Fruit fly (Drosophila melanogaster) whole organism, embryonic: ENCODE results near the gene dgt1.

Experiments
- Antp ChIP-seq: fragments of 200-800 bp; sonication (Bioruptor generic); optimal IDR thresholded peaks from 3 replicates; lab custom pipeline; 2016; ENCODE audit warnings: missing biosample characterization, missing genetic modification characterization
- Awh ChIP-seq: fragments of 200-800 bp; sonication (Bioruptor generic); IDR thresholded peaks from 2 replicates; pipeline ENCODE4, ENCODE4 v1.3.6; 2022; ENCODE audit warnings: missing biosample characterization, missing genetic modification characterization
- CG10543 ChIP-seq: fragments of 200-800 bp; sonication (Bioruptor generic); optimal IDR thresholded peaks from 3 replicates; lab custom pipeline; 2017; ENCODE audit warnings: missing biosample characterization, mild to moderate bottlenecking, missing genetic modification characterization, moderate library complexity
- CG10979 ChIP-seq: fragments of 200-800 bp; sonication (Bioruptor generic); optimal IDR thresholded peaks from 2 replicates; lab custom pipeline; 2018; ENCODE audit warnings: missing biosample characterization, mild to moderate bottlenecking, missing genetic modification characterization, moderate library complexity
- CG12104 ChIP-seq: fragments of 200-800 bp; sonication (Bioruptor generic); optimal IDR thresholded peaks from 3 replicates; lab custom pipeline; 2016; ENCODE audit warnings: missing biosample characterization, missing genetic modification characterization
- CG13775 ChIP-seq: fragments of 200-800 bp; sonication (Bioruptor generic); optimal IDR thresholded peaks from 3 replicates; lab custom pipeline; 2017; ENCODE audit warnings: missing biosample characterization, mild to moderate bottlenecking, missing genetic modification characterization
- CG15514 ChIP-seq: fragments of 200-800 bp; sonication (Bioruptor generic); optimal IDR thresholded peaks from 3 replicates; lab custom pipeline; 2017; ENCODE audit warnings: missing biosample characterization, missing genetic modification characterization, mild to moderate bottlenecking, moderate library complexity, missing genetic modification reagents
- CG16813 ChIP-seq: fragments of 200-800 bp; sonication (Bioruptor generic); IDR thresholded peaks from 3 replicates; pipeline ENCODE4 v1.3.6; 2022; ENCODE audit warnings: missing biosample characterization, missing genetic modification characterization; ENCODE audit not compliant: partially characterized antibody
- CG18619 ChIP-seq: fragments of 200-800 bp; sonication (Bioruptor generic); optimal IDR thresholded peaks from 3 replicates; lab custom pipeline; 2017; ENCODE audit warnings: missing biosample characterization, mild to moderate bottlenecking, missing genetic modification characterization
- CG2116 ChIP-seq: fragments of 200-800 bp; sonication (Bioruptor generic); optimal IDR thresholded peaks from 3 replicates; lab custom pipeline; 2018; ENCODE audit warnings: missing biosample characterization, mild to moderate bottlenecking, missing genetic modification characterization
- CG31365 ChIP-seq: fragments of 200-800 bp; sonication (Bioruptor generic); optimal IDR thresholded peaks from 2 replicates; lab custom pipeline; 2018; ENCODE audit warnings: missing biosample characterization, mild to moderate bottlenecking, missing genetic modification characterization
- CG6654 ChIP-seq: fragments of 200-800 bp; sonication (Bioruptor generic); optimal IDR thresholded peaks from 2 replicates; lab custom pipeline; 2017; ENCODE audit warnings: missing biosample characterization, mild to moderate bottlenecking, missing genetic modification characterization
- CG8924 ChIP-seq: fragments of 200-800 bp; optimal IDR thresholded peaks from 3 replicates; lab custom pipeline; 2019; ENCODE audit warnings: missing biosample characterization, mild to moderate bottlenecking, missing genetic modification characterization, moderate library complexity
- CG9609 ChIP-seq: fragments of 200-800 bp; sonication (Bioruptor generic); optimal IDR thresholded peaks from 3 replicates; lab custom pipeline; 2016; ENCODE audit warnings: missing biosample characterization, missing genetic modification characterization
- CG9797 ChIP-seq: fragments of 200-800 bp; sonication (Bioruptor generic); optimal IDR thresholded peaks from 3 replicates; lab custom pipeline; 2018; ENCODE audit warnings: missing biosample characterization, mild to moderate bottlenecking, missing genetic modification characterization
- CG9876 ChIP-seq: fragments of 200-800 bp; sonication (Bioruptor generic); optimal IDR thresholded peaks from 2 replicates; lab custom pipeline; 2016; ENCODE audit warnings: missing biosample characterization, missing genetic modification characterization
- CTCF ChIP-seq: fragments of 200-800 bp; sonication (Bioruptor generic); optimal IDR thresholded peaks from 2 replicates; lab custom pipeline; 2017; ENCODE audit warnings: missing biosample characterization, mild to moderate bottlenecking, missing genetic modification characterization, moderate library complexity
- D19A ChIP-seq: fragments of 200-800 bp; optimal IDR thresholded peaks from 3 replicates; lab custom pipeline; 2019; ENCODE audit warnings: missing biosample characterization, mild to moderate bottlenecking, missing genetic modification characterization, moderate library complexity
- Dek ChIP-seq: fragments of 200-800 bp; sonication (Bioruptor generic); optimal IDR thresholded peaks from 3 replicates; lab custom pipeline; 2019; ENCODE audit warnings: missing biosample characterization, mild to moderate bottlenecking, missing genetic modification characterization, moderate library complexity
- ERR ChIP-seq: fragments of 200-800 bp; sonication (Bioruptor generic); optimal IDR thresholded peaks from 2 replicates; lab custom pipeline; 2016; ENCODE audit warnings: missing biosample characterization, missing genetic modification characterization
- Eip74EF ChIP-seq, 2 experiments: fragments of 200-800 bp in 1 of 2; fragments of >200 bp in 1 of 2; sonication (Bioruptor generic) in 1 of 2; optimal IDR thresholded peaks; 2 replicates each; lab custom pipeline; 2017 to 2019; ENCODE audit warnings: missing biosample characterization in 2 of 2, missing genetic modification characterization in 2 of 2, mild to moderate bottlenecking in 1 of 2, moderate library complexity in 1 of 2
- Opbp ChIP-seq: fragments of 200-800 bp; sonication (Bioruptor generic); IDR thresholded peaks from 3 replicates; pipeline ENCODE4 v1.3.6; 2022; ENCODE audit warnings: missing biosample characterization, missing genetic modification characterization; ENCODE audit not compliant: partially characterized antibody
- PHDP ChIP-seq: fragments of 200-800 bp; sonication (Bioruptor generic); optimal IDR thresholded peaks from 3 replicates; lab custom pipeline; 2018; ENCODE audit warnings: missing biosample characterization, mild to moderate bottlenecking, missing genetic modification characterization, moderate library complexity
- Ptx1 ChIP-seq: fragments of 200-800 bp; sonication (Bioruptor generic); IDR thresholded peaks from 2 replicates; pipeline ENCODE4 v1.3.6; 2022; ENCODE audit warnings: missing biosample characterization, missing genetic modification characterization
- Side ChIP-seq: fragments of 200-800 bp; sonication (Bioruptor generic); optimal IDR thresholded peaks from 2 replicates; lab custom pipeline; 2016; ENCODE audit warnings: missing biosample characterization, missing genetic modification characterization
- Tbp ChIP-seq: fragments of >200 bp; optimal IDR thresholded peaks from 2 replicates; lab custom pipeline; 2018; ENCODE audit warnings: missing biosample characterization, missing genetic modification characterization
- az2 ChIP-seq: fragments of 200-800 bp; sonication (Bioruptor generic); optimal IDR thresholded peaks from 3 replicates; lab custom pipeline; 2016; ENCODE audit warnings: missing biosample characterization, missing genetic modification characterization
- bab2 ChIP-seq: fragments of 200-800 bp; sonication (Bioruptor generic); optimal IDR thresholded peaks from 2 replicates; lab custom pipeline; 2016; ENCODE audit warnings: missing biosample characterization, missing genetic modification characterization
- bsh ChIP-seq, 2 experiments: fragments of 200-800 bp; sonication (Bioruptor generic); optimal IDR thresholded peaks; 2 replicates each; lab custom pipeline; 2017 to 2018; ENCODE audit warnings: mild to moderate bottlenecking in 2 of 2, missing biosample characterization in 2 of 2, missing genetic modification characterization in 2 of 2, moderate library complexity in 1 of 2
- chinmo ChIP-seq: fragments of 200-800 bp; sonication (Bioruptor generic); IDR thresholded peaks from 4 replicates; pipeline ENCODE4 v1.3.6; 2022; ENCODE audit warnings: missing biosample characterization, missing genetic modification characterization; ENCODE audit not compliant: partially characterized antibody
- chn ChIP-seq: fragments of 200-800 bp; sonication (Bioruptor generic); optimal IDR thresholded peaks from 2 replicates; lab custom pipeline; 2016; ENCODE audit warnings: missing biosample characterization, missing genetic modification characterization
- ci ChIP-seq: fragments of 200-800 bp; sonication (Bioruptor generic); IDR thresholded peaks from 3 replicates; pipeline ENCODE4 v1.3.6; 2022; ENCODE audit warnings: missing biosample characterization, missing genetic modification characterization
- dati ChIP-seq: fragments of 200-800 bp; sonication (Bioruptor generic); IDR thresholded peaks from 2 replicates; pipeline ENCODE4 v1.3.6; 2022; ENCODE audit warnings: missing biosample characterization, missing genetic modification characterization
- ham ChIP-seq: fragments of 200-800 bp; sonication (Bioruptor generic); IDR thresholded peaks from 2 replicates; pipeline ENCODE4 v1.3.6; 2022; ENCODE audit warnings: missing biosample characterization, missing genetic modification characterization
- kah ChIP-seq: fragments of 200-800 bp; sonication (Bioruptor generic); optimal IDR thresholded peaks from 2 replicates; lab custom pipeline; 2018; ENCODE audit warnings: missing biosample characterization, mild to moderate bottlenecking, missing genetic modification characterization
- ken ChIP-seq: fragments of 200-800 bp; sonication (Bioruptor generic); IDR thresholded peaks from 3 replicates; pipeline ENCODE4 v1.3.6; 2022; ENCODE audit warnings: missing biosample characterization, missing genetic modification characterization
- lab ChIP-seq: fragments of 200-800 bp; sonication (Bioruptor generic); optimal IDR thresholded peaks from 3 replicates; lab custom pipeline; 2017; ENCODE audit warnings: missing biosample characterization, missing genetic modification characterization, mild to moderate bottlenecking, moderate library complexity, missing genetic modification reagents
- nau ChIP-seq: fragments of 200-800 bp; sonication (Bioruptor generic); optimal IDR thresholded peaks from 3 replicates; lab custom pipeline; 2017; ENCODE audit warnings: missing biosample characterization, mild to moderate bottlenecking, missing genetic modification characterization, missing genetic modification reagents
- nerfin-1 ChIP-seq: fragments of 200-800 bp; sonication (Bioruptor generic); optimal IDR thresholded peaks from 3 replicates; lab custom pipeline; 2019; ENCODE audit warnings: missing biosample characterization, mild to moderate bottlenecking, missing genetic modification characterization, moderate library complexity
- nerfin-2 ChIP-seq: fragments of 200-800 bp; sonication (Bioruptor generic); IDR thresholded peaks from 2 replicates; pipeline ENCODE4 v1.3.6; 2022; ENCODE audit warnings: missing biosample characterization, missing genetic modification characterization; ENCODE audit not compliant: partially characterized antibody
- odd ChIP-seq: fragments of 200-800 bp; sonication (Bioruptor generic); optimal IDR thresholded peaks from 2 replicates; lab custom pipeline; 2017; ENCODE audit warnings: missing biosample characterization, mild to moderate bottlenecking, missing genetic modification characterization
- pfk ChIP-seq: fragments of 200-800 bp; sonication (Bioruptor generic); optimal IDR thresholded peaks from 2 replicates; lab custom pipeline; 2018; ENCODE audit warnings: missing biosample characterization, mild to moderate bottlenecking, missing genetic modification characterization, moderate library complexity
- pnt ChIP-seq: fragments of 200-800 bp; sonication (Bioruptor generic); optimal IDR thresholded peaks from 3 replicates; lab custom pipeline; 2016; ENCODE audit warnings: missing biosample characterization, missing genetic modification characterization
- ranshi ChIP-seq: fragments of 200-800 bp; sonication (Bioruptor generic); IDR thresholded peaks from 2 replicates; pipeline ENCODE4 v1.3.6; 2022; ENCODE audit warnings: missing biosample characterization, missing genetic modification characterization
- sens-2 ChIP-seq: fragments of 200-800 bp; sonication (Bioruptor generic); IDR thresholded peaks from 2 replicates; pipeline ENCODE4 v1.3.6; 2022; ENCODE audit warnings: missing biosample characterization, missing genetic modification characterization
- sisA ChIP-seq: fragments of 200-800 bp; sonication (Bioruptor generic); IDR thresholded peaks from 2 replicates; pipeline ENCODE4 v1.3.6; 2022; ENCODE audit warnings: missing biosample characterization, missing genetic modification characterization
- tna ChIP-seq: fragments of 200-800 bp; sonication (Bioruptor generic); IDR thresholded peaks from 2 replicates; pipeline ENCODE4 v1.3.6; 2022; ENCODE audit warnings: missing biosample characterization, missing genetic modification characterization; ENCODE audit not compliant: partially characterized antibody
- twi ChIP-seq: fragments of 200-800 bp; optimal IDR thresholded peaks from 2 replicates; lab custom pipeline; 2019; ENCODE audit warnings: missing biosample characterization, mild to moderate bottlenecking, missing genetic modification characterization, moderate library complexity

The dgt1 gene

dm6 chr3R:29861432-29862249, 4.3 kb upstream of the dgt1 start, which contains the start of the genes CG15514 and RpS8 (continued):
- TF ChIP-seq Opbp (GFP tag; lab: Robert Waterston, UW) (no peak), ham (GFP tag; lab: Robert Waterston, UW) (no peak), CG2116 (GFP tag; lab: Kevin White, UChicago) (peak; percentile 71), CG8924 (tag; lab: Kevin White, UChicago) (peak; percentile 81), CG6654 (GFP tag; lab: Kevin White, UChicago) (peak; percentile 19), sisA (GFP tag; lab: Robert Waterston, UW) (peak; percentile 7; the same call in 1 of the 2 replicates), CG9609 (GFP tag; lab: Kevin White, UChicago) (no peak), CG13775 (peak; percentile 67), CG16813 (GFP tag; lab: Robert Waterston, UW) (0 out of 3 replicates have a peak, but pooled peaks have one; percentile 16), CG12104 (GFP tag; lab: Kevin White, UChicago) (peak; percentile 63), ci (GFP tag; lab: Robert Waterston, UW) (peak; percentile 75), CG10543 (GFP tag; lab: Kevin White, UChicago) (peak; percentile 87), ken (0 out of 3 replicates have a peak, but pooled peaks have one; percentile 38), nerfin-1 (tag; lab: Kevin White, UChicago) (peak; percentile 72), ranshi (GFP tag; lab: Robert Waterston, UW) (0 out of 2 replicates have a peak, but pooled peaks have one; percentile 26), PHDP (tag; lab: Kevin White, UChicago) (peak; percentile 57), chn (GFP tag; lab: Kevin White, UChicago) (no peak), tna (GFP tag; lab: Robert Waterston, UW) (no peak), D19A (tag; lab: Kevin White, UChicago) (peak; percentile 66), Eip74EF (GFP tag; optimal IDR thresholded peaks at IDR 0.05; lab: Kevin White, UChicago) (no peak), sens-2 (GFP tag; lab: Robert Waterston, UW) (no peak), chinmo (0 out of 4 replicates have a peak, but pooled peaks have one; percentile 6), CG31365 (tag; lab: Kevin White, UChicago) (peak; percentile 34), CG15514 (GFP tag; lab: Kevin White, UChicago) (no peak), nerfin-2 (no peak), Side (GFP tag; lab: Kevin White, UChicago) (peak; percentile 42), Ptx1 (GFP tag; lab: Robert Waterston, UW) (peak; percentile 37; the same call in 1 of the 2 replicates), pfk (GFP tag; lab: Kevin White, UChicago) (peak; percentile 51), CTCF (GFP tag; lab: Kevin White, UChicago) (peak; percentile 3), CG9876 (GFP tag; lab: Kevin White, UChicago) (peak; percentile 6)

- TF ChIP-seq ken (no peak), CG10979 (tag; lab: Kevin White, UChicago) (peak; percentile 28), ERR (GFP tag; lab: Kevin White, UChicago) (no peak), CG18619 (GFP tag; lab: Kevin White, UChicago) (peak; percentile 16), Antp (no peak), CG9609 (GFP tag; lab: Kevin White, UChicago) (no peak), az2 (GFP tag; lab: Kevin White, UChicago) (peak; percentile 37), pnt (no peak), twi (tag; lab: Kevin White, UChicago) (peak; percentile 7), CG12104 (GFP tag; lab: Kevin White, UChicago) (no peak), lab (no peak), Awh (GFP tag; lab: Robert Waterston, UW) (no peak), Tbp (GFP tag; lab: Kevin White, UChicago) (no peak), odd (GFP tag; lab: Kevin White, UChicago) (no peak), Dek (tag; lab: Kevin White, UChicago) (peak; percentile 34), bab2 (GFP tag; lab: Kevin White, UChicago) (peak; percentile 19), nau (GFP tag; lab: Kevin White, UChicago) (no peak), dati (GFP tag; lab: Robert Waterston, UW) (peak; percentile 23; the same call in 1 of the 2 replicates), kah (no peak), CG9797 (GFP tag; lab: Kevin White, UChicago) (peak; percentile 65), bsh (GFP tag; optimal IDR thresholded peaks at IDR 0.05; lab: Kevin White, UChicago) (peak in 1 of 2 experiments; percentile 24)
These were observed 2.5 kb upstream of the dgt1 start for dm6 chr3R:29859763-29860162.
